Worm (Caenorhabditis elegans) whole organism, L1 larva: ENCODE measurements around the gene Y55D9A.2.

Experiments used
- C16A3.4 ChIP-seq: fragments of 150-350 bp; optimal IDR thresholded peaks from 2 replicates; lab custom pipeline; 2014; ENCODE audit warnings: missing biosample characterization, missing genetic modification characterization
- F16B12.6 ChIP-seq: fragments of 150-350 bp; optimal IDR thresholded peaks from 2 replicates; lab custom pipeline; 2014; ENCODE audit warnings: missing biosample characterization, missing genetic modification characterization
- aha-1 ChIP-seq: fragments of 150-350 bp; optimal IDR thresholded peaks from 2 replicates; lab custom pipeline; 2014; ENCODE audit warnings: missing biosample characterization, missing genetic modification characterization
- aly-2 ChIP-seq: fragments of 150-350 bp; optimal IDR thresholded peaks from 2 replicates; lab custom pipeline; 2014; ENCODE audit warnings: missing biosample characterization, missing genetic modification characterization
- ama-1 ChIP-seq: fragments of 150-350 bp; optimal IDR thresholded peaks from 2 replicates; lab custom pipeline; 2014
- blmp-1 ChIP-seq: fragments of 150-350 bp; optimal IDR thresholded peaks from 2 replicates; lab custom pipeline; 2014; ENCODE audit warnings: missing biosample characterization, missing genetic modification characterization
- ceh-63 ChIP-seq: fragments of 200-800 bp; sonication (Bioruptor generic); optimal IDR thresholded peaks from 2 replicates; lab custom pipeline; 2018; ENCODE audit warnings: mild to moderate bottlenecking, missing genetic modification characterization, missing compliant biosample characterization
- ceh-8 ChIP-seq: fragments of 200-800 bp; sonication (Bioruptor generic); optimal IDR thresholded peaks from 2 replicates; lab custom pipeline; 2018; ENCODE audit warnings: mild to moderate bottlenecking, missing genetic modification characterization, moderate library complexity, missing compliant biosample characterization
- ceh-82 ChIP-seq, 3 experiments: fragments of 150-350 bp in 1 of 3; sonication (generic microtip) in 2 of 3; optimal IDR thresholded peaks; 2 replicates each; lab custom pipeline; 2014 to 2017; ENCODE audit warnings: missing biosample characterization in 3 of 3, missing genetic modification characterization in 3 of 3
- ceh-88 ChIP-seq: fragments of 200-800 bp; sonication (Bioruptor generic); IDR thresholded peaks from 2 replicates; pipeline ENCODE4 v1.3.6; 2022; ENCODE audit warnings: missing genetic modification characterization, missing compliant biosample characterization
- ces-1 ChIP-seq: fragments of 150-350 bp; optimal IDR thresholded peaks from 2 replicates; lab custom pipeline; 2014; ENCODE audit warnings: missing biosample characterization, missing genetic modification reagents, missing genetic modification characterization
- dpl-1 ChIP-seq, 3 experiments: fragments of 150-350 bp in 2 of 3; sonication (generic microtip) in 1 of 3; optimal IDR thresholded peaks; 2 replicates each; lab custom pipeline; 2014 to 2017; ENCODE audit warnings: missing biosample characterization in 3 of 3, missing genetic modification characterization in 3 of 3, missing genetic modification reagents in 3 of 3
- efl-3 ChIP-seq: fragments of 200-800 bp; sonication (Bioruptor generic); optimal IDR thresholded peaks from 2 replicates; lab custom pipeline; 2018; ENCODE audit warnings: mild to moderate bottlenecking, missing genetic modification characterization, missing compliant biosample characterization
- egl-13 ChIP-seq: sonication (generic microtip); optimal IDR thresholded peaks from 2 replicates; lab custom pipeline; 2016; ENCODE audit warnings: missing genotype, missing genetic modification reagents, missing genetic modification characterization, missing compliant biosample characterization
- elt-3 ChIP-seq, 6 experiments: fragments of 150-350 bp in 1 of 6; sonication (generic microtip); optimal IDR thresholded peaks; 2 replicates each; lab custom pipeline; 2017 to 2018; ENCODE audit warnings: missing biosample characterization in 6 of 6, missing genetic modification characterization in 6 of 6, inconsistent platforms in 1 of 6
- ets-5 ChIP-seq: fragments of 200-800 bp; sonication (Bioruptor generic); IDR thresholded peaks from 2 replicates; pipeline ENCODE4 v1.3.6; 2022; ENCODE audit warnings: missing genetic modification characterization, missing compliant biosample characterization
- fkh-10 ChIP-seq: sonication (generic microtip); optimal IDR thresholded peaks from 2 replicates; lab custom pipeline; 2017; ENCODE audit warnings: missing biosample characterization, missing genetic modification reagents, missing genetic modification characterization
- hlh-17 ChIP-seq: fragments of 200-800 bp; sonication (Bioruptor generic); optimal IDR thresholded peaks from 2 replicates; lab custom pipeline; 2018; ENCODE audit warnings: missing genetic modification characterization, mild to moderate bottlenecking, missing compliant biosample characterization, moderate library complexity, borderline replicate concordance
- hlh-4 ChIP-seq: sonication (generic microtip); optimal IDR thresholded peaks from 2 replicates; lab custom pipeline; 2016; ENCODE audit warnings: mild to moderate bottlenecking, missing genetic modification characterization, missing compliant biosample characterization
- hpl-2 ChIP-seq: fragments of 150-350 bp; optimal IDR thresholded peaks from 2 replicates; lab custom pipeline; 2014; ENCODE audit warnings: missing biosample characterization, missing genetic modification reagents, missing genetic modification characterization
- irx-1 ChIP-seq: sonication (generic microtip); optimal IDR thresholded peaks from 2 replicates; lab custom pipeline; 2016; ENCODE audit warnings: missing genetic modification characterization, missing compliant biosample characterization
- isw-1 ChIP-seq: fragments of 200-800 bp; sonication (Bioruptor generic); IDR thresholded peaks from 2 replicates; pipeline ENCODE4 v1.3.6; 2022; ENCODE audit warnings: missing genetic modification characterization, missing compliant biosample characterization
- jun-1 ChIP-seq: fragments of 150-350 bp; optimal IDR thresholded peaks from 2 replicates; lab custom pipeline; 2014; ENCODE audit warnings: missing biosample characterization, missing genetic modification reagents, missing genetic modification characterization
- lin-14 ChIP-seq: fragments of 200-800 bp; sonication (Bioruptor generic); optimal IDR thresholded peaks from 2 replicates; lab custom pipeline; 2018; ENCODE audit warnings: mild to moderate bottlenecking, missing genetic modification characterization, moderate library complexity, missing compliant biosample characterization
- lin-15B ChIP-seq: fragments of 150-350 bp; sonication (generic microtip); optimal IDR thresholded peaks from 3 replicates; lab custom pipeline; 2014; ENCODE audit warnings: missing biosample characterization, missing genetic modification characterization
- lin-39 ChIP-seq: fragments of 150-350 bp; optimal IDR thresholded peaks from 2 replicates; lab custom pipeline; 2014; ENCODE audit warnings: missing biosample characterization, missing genetic modification reagents, missing genetic modification characterization
- lsy-2 ChIP-seq, 2 experiments: fragments of 150-350 bp; optimal IDR thresholded peaks; 2 replicates each; lab custom pipeline; 2014; ENCODE audit warnings: missing biosample characterization in 2 of 2, missing genetic modification characterization in 2 of 2
- mdl-1 ChIP-seq, 2 experiments: fragments of 150-350 bp; optimal IDR thresholded peaks; 2 replicates each; lab custom pipeline; 2014 to 2017; ENCODE audit warnings: missing biosample characterization in 2 of 2, missing genetic modification characterization in 2 of 2, inconsistent platforms in 1 of 2
- mef-2 ChIP-seq: fragments of 150-350 bp; optimal IDR thresholded peaks from 2 replicates; lab custom pipeline; 2014; ENCODE audit warnings: missing biosample characterization, missing genetic modification characterization
- nhr-11 ChIP-seq: fragments of 150-350 bp; optimal IDR thresholded peaks from 2 replicates; lab custom pipeline; 2014; ENCODE audit warnings: missing biosample characterization, missing genetic modification characterization
- nhr-12 ChIP-seq: sonication (generic microtip); optimal IDR thresholded peaks from 2 replicates; lab custom pipeline; 2017; ENCODE audit warnings: missing biosample characterization, missing genetic modification characterization
- nhr-19 ChIP-seq: fragments of 200-800 bp; sonication (Bioruptor generic); conservative IDR thresholded peaks from 2 replicates; pipeline ENCODE4 v1.3.6; 2022; ENCODE audit warnings: missing genetic modification characterization, missing compliant biosample characterization
- nhr-20 ChIP-seq: sonication (generic microtip); optimal IDR thresholded peaks from 2 replicates; lab custom pipeline; 2016; ENCODE audit warnings: mild to moderate bottlenecking, missing genetic modification characterization, missing compliant biosample characterization
- nhr-28 ChIP-seq: fragments of 150-350 bp; optimal IDR thresholded peaks from 2 replicates; lab custom pipeline; 2014; ENCODE audit warnings: missing biosample characterization, missing genetic modification characterization
- nhr-71 ChIP-seq: sonication (generic microtip); optimal IDR thresholded peaks from 2 replicates; lab custom pipeline; 2016; ENCODE audit warnings: mild to moderate bottlenecking, missing genetic modification characterization, moderate library complexity, missing compliant biosample characterization
- nhr-76 ChIP-seq: sonication (generic microtip); optimal IDR thresholded peaks from 2 replicates; lab custom pipeline; 2017; ENCODE audit warnings: missing biosample characterization, missing genetic modification characterization
- nhr-77 ChIP-seq: fragments of 150-350 bp; optimal IDR thresholded peaks from 2 replicates; lab custom pipeline; 2014; ENCODE audit warnings: missing biosample characterization, missing genetic modification characterization
- nhr-84 ChIP-seq: sonication (generic microtip); optimal IDR thresholded peaks from 2 replicates; lab custom pipeline; 2017; ENCODE audit warnings: missing biosample characterization, missing genetic modification characterization
- nhr-85 ChIP-seq: sonication (generic microtip); peaks from one replicate; lab custom pipeline; 2016; ENCODE audit warnings: missing genetic modification characterization, inconsistent platforms, missing compliant biosample characterization
- nhr-90 ChIP-seq: sonication (generic microtip); optimal IDR thresholded peaks from 2 replicates; lab custom pipeline; 2016; ENCODE audit warnings: mild to moderate bottlenecking, missing genetic modification characterization, missing compliant biosample characterization; ENCODE audit not compliant: poor library complexity
- pag-3 ChIP-seq: sonication (generic microtip); optimal IDR thresholded peaks from 2 replicates; lab custom pipeline; 2017; ENCODE audit warnings: missing genetic modification characterization, mild to moderate bottlenecking, missing compliant biosample characterization, antibody characterized with exemption, borderline replicate concordance; ENCODE audit not compliant: insufficient read depth
- pax-3 ChIP-seq: fragments of 200-800 bp; sonication (Bioruptor generic); optimal IDR thresholded peaks from 2 replicates; lab custom pipeline; 2018; ENCODE audit warnings: mild to moderate bottlenecking, missing genetic modification characterization, moderate library complexity, missing compliant biosample characterization
- pqm-1 ChIP-seq: sonication (generic microtip); optimal IDR thresholded peaks from 3 replicates; lab custom pipeline; 2017; ENCODE audit warnings: missing biosample characterization, missing genetic modification characterization
- skn-1 ChIP-seq: fragments of 150-350 bp; optimal IDR thresholded peaks from 2 replicates; lab custom pipeline; 2014; ENCODE audit warnings: missing biosample characterization, missing genetic modification characterization
- snpc-4 ChIP-seq: fragments of 150-350 bp; optimal IDR thresholded peaks from 2 replicates; lab custom pipeline; 2014; ENCODE audit warnings: missing biosample characterization, missing genetic modification characterization
- snu-23 ChIP-seq: sonication (generic microtip); optimal IDR thresholded peaks from 2 replicates; lab custom pipeline; 2016; ENCODE audit warnings: missing genetic modification characterization, missing compliant biosample characterization
- tlp-1 ChIP-seq: fragments of 150-350 bp; optimal IDR thresholded peaks from 2 replicates; lab custom pipeline; 2014; ENCODE audit warnings: missing biosample characterization, missing genetic modification characterization
- unc-62 ChIP-seq: fragments of 150-350 bp; optimal IDR thresholded peaks from 2 replicates; lab custom pipeline; 2014; ENCODE audit warnings: missing biosample characterization, missing genetic modification reagents, missing genetic modification characterization
- unc-98 ChIP-seq: fragments of 200-800 bp; sonication (Bioruptor generic); IDR thresholded peaks from 2 replicates; pipeline ENCODE4 v1.3.6; 2022; ENCODE audit warnings: missing genetic modification characterization, missing compliant biosample characterization
- vab-15 ChIP-seq: sonication (generic microtip); optimal IDR thresholded peaks from 2 replicates; lab custom pipeline; 2017; ENCODE audit warnings: missing genotype, mild to moderate bottlenecking, missing genetic modification characterization, missing compliant biosample characterization
- xbp-1 ChIP-seq: sonication (generic microtip); optimal IDR thresholded peaks from 2 replicates; lab custom pipeline; 2016; ENCODE audit warnings: missing genetic modification characterization, missing compliant biosample characterization
- zag-1 ChIP-seq: fragments of 150-350 bp; optimal IDR thresholded peaks from 2 replicates; lab custom pipeline; 2014; ENCODE audit warnings: missing biosample characterization, missing genetic modification characterization
- zip-4 ChIP-seq: fragments of 200-800 bp; sonication (Bioruptor generic); optimal IDR thresholded peaks from 2 replicates; lab custom pipeline; 2018; ENCODE audit warnings: mild to moderate bottlenecking, missing genetic modification characterization, moderate library complexity, missing compliant biosample characterization
- ztf-11 ChIP-seq, 2 experiments: sonication (generic microtip); optimal IDR thresholded peaks; 2 replicates each; lab custom pipeline; 2016 to 2017; ENCODE audit warnings: missing genetic modification characterization in 2 of 2, missing biosample characterization in 1 of 2, missing compliant biosample characterization in 1 of 2
- ztf-4 ChIP-seq: fragments of 150-350 bp; optimal IDR thresholded peaks from 2 replicates; lab custom pipeline; 2014; ENCODE audit warnings: missing biosample characterization, missing genetic modification characterization

Gene Y55D9A.2

ce11 chrIV:12633825-12634224, 28.6 kb upstream of the Y55D9A.2 start:
- TF ChIP-seq ceh-8: no peak
- TF ChIP-seq nhr-11: no peak
- TF ChIP-seq mdl-1 (tag; optimal IDR thresholded peaks at IDR 0.05; lab: Kevin White, UChicago): no peak
- TF ChIP-seq ceh-88: no peak
- TF ChIP-seq nhr-19 (GFP tag; lab: Robert Waterston, UW): no peak
- no peak for TF ChIP-seq fkh-10 (GFP tag; lab: Kevin White, UChicago)
- no peak for TF ChIP-seq F16B12.6
- TF ChIP-seq ztf-11 (tag; optimal IDR thresholded peaks at IDR 0.05; lab: Kevin White, UChicago): no peak
- no peak for TF ChIP-seq unc-98
- no peak for TF ChIP-seq vab-15
- TF ChIP-seq ama-1 (lab: Kevin White, UChicago): no peak
- TF ChIP-seq snu-23: peak; percentile 52
- TF ChIP-seq ets-5 (GFP tag; lab: Robert Waterston, UW): no peak
- no peak for TF ChIP-seq hlh-4 (tag; lab: Kevin White, UChicago)
- TF ChIP-seq nhr-84 (tag; lab: Kevin White, UChicago): no peak
- TF ChIP-seq egl-13: no peak
- TF ChIP-seq aly-2 (tag; lab: Kevin White, UChicago): no peak
- TF ChIP-seq efl-3 (GFP tag; lab: Kevin White, UChicago): no peak
- no peak for TF ChIP-seq ceh-82 (tag; optimal IDR thresholded peaks at IDR 0.05; lab: Kevin White, UChicago)
- TF ChIP-seq zag-1: no peak
- TF ChIP-seq pqm-1 (tag; lab: Kevin White, UChicago): no peak
- no peak for TF ChIP-seq jun-1 (tag; lab: Kevin White, UChicago)
- no peak for TF ChIP-seq ztf-4
- TF ChIP-seq xbp-1 (tag; lab: Kevin White, UChicago): no peak
- no peak for TF ChIP-seq aha-1 (tag; lab: Kevin White, UChicago)
- TF ChIP-seq skn-1: no peak
- TF ChIP-seq lin-15B (tag; lab: Kevin White, UChicago): no peak
- TF ChIP-seq blmp-1 (tag; lab: Kevin White, UChicago): peak; percentile 77
- no peak for TF ChIP-seq ces-1 (GFP tag; lab: Kevin White, UChicago)
- TF ChIP-seq nhr-28 (tag; lab: Kevin White, UChicago): no peak
- TF ChIP-seq C16A3.4: no peak
- TF ChIP-seq nhr-76: no peak
- TF ChIP-seq lin-14 (GFP tag; lab: Kevin White, UChicago): peak; percentile 69
- TF ChIP-seq hpl-2 (GFP tag; lab: Kevin White, UChicago): no peak
- no peak for TF ChIP-seq pag-3
- TF ChIP-seq zip-4 (GFP tag; lab: Kevin White, UChicago): no peak
- no peak for TF ChIP-seq irx-1 (tag; lab: Kevin White, UChicago)
- TF ChIP-seq nhr-90: no peak
- no peak for TF ChIP-seq nhr-77 (tag; lab: Kevin White, UChicago)
- TF ChIP-seq pax-3 (tag; lab: Kevin White, UChicago): no peak
- TF ChIP-seq nhr-85 (tag; lab: Kevin White, UChicago): peak; percentile 58
- TF ChIP-seq nhr-20 (tag; lab: Kevin White, UChicago): no peak
- TF ChIP-seq nhr-12 (tag; lab: Kevin White, UChicago): no peak
- no peak for TF ChIP-seq unc-62
- no peak for TF ChIP-seq snpc-4 (tag; lab: Kevin White, UChicago)
- no peak for TF ChIP-seq isw-1
- TF ChIP-seq elt-3 (tag; optimal IDR thresholded peaks at IDR 0.05; lab: Kevin White, UChicago): peak in 3 of 6 experiments; percentile 5 to 41 (median 18)
- no peak for TF ChIP-seq lin-39 (tag; lab: Kevin White, UChicago)
- no peak for TF ChIP-seq hlh-17 (GFP tag; lab: Kevin White, UChicago)
- TF ChIP-seq dpl-1 (GFP tag; optimal IDR thresholded peaks at IDR 0.05; lab: Kevin White, UChicago): no peak
- no peak for TF ChIP-seq mef-2
- TF ChIP-seq lsy-2 (tag; optimal IDR thresholded peaks at IDR 0.05; lab: Kevin White, UChicago): peak in 1 of 2 experiments; percentile 32
- TF ChIP-seq ceh-63: no peak
- no peak for TF ChIP-seq nhr-71 (tag; lab: Kevin White, UChicago)
- no peak for TF ChIP-seq tlp-1
